Worm (Caenorhabditis elegans) whole organism, L4 larva: Measurements from ENCODE around the gene ZC412.5.

ENCODE experiments used
- F10B5.3 ChIP-seq: sonication (generic microtip); optimal IDR thresholded peaks from 2 replicates; lab custom pipeline; 2016; ENCODE audit warnings: mild to moderate bottlenecking, missing genetic modification characterization, missing compliant biosample characterization
- R02D3.7 ChIP-seq: fragments of 150-350 bp; sonication (generic microtip); optimal IDR thresholded peaks from 3 replicates; lab custom pipeline; 2014; ENCODE audit warnings: missing biosample characterization, missing genetic modification characterization
- T20F7.1 ChIP-seq: fragments of 200-800 bp; sonication (Bioruptor generic); optimal IDR thresholded peaks from 2 replicates; lab custom pipeline; 2018; ENCODE audit warnings: mild to moderate bottlenecking, missing genetic modification characterization, missing compliant biosample characterization
- T26A8.4 ChIP-seq: fragments of 200-800 bp; sonication (Bioruptor generic); IDR thresholded peaks from 2 replicates; pipeline ENCODE4 v1.3.6; 2022; ENCODE audit warnings: missing genetic modification characterization, missing compliant biosample characterization
- Y48G9A.11 ChIP-seq: fragments of 200-800 bp; sonication (Bioruptor generic); IDR thresholded peaks from 2 replicates; pipeline ENCODE4 v1.3.6; 2022; ENCODE audit warnings: missing genetic modification reagents, missing genetic modification characterization, missing compliant biosample characterization
- Y5F2A.4 ChIP-seq: fragments of 200-800 bp; sonication (Bioruptor generic); optimal IDR thresholded peaks from 2 replicates; lab custom pipeline; 2018; ENCODE audit warnings: mild to moderate bottlenecking, missing genetic modification characterization, missing compliant biosample characterization
- Y75B8A.6 ChIP-seq: fragments of 200-800 bp; sonication (Bioruptor generic); IDR thresholded peaks from 2 replicates; pipeline ENCODE4 v1.3.6; 2022; ENCODE audit warnings: missing genetic modification reagents, missing genetic modification characterization, missing compliant biosample characterization
- ZK546.5 ChIP-seq, 2 experiments: sonication (generic microtip); optimal IDR thresholded peaks; 2 replicates each; lab custom pipeline; 2017; ENCODE audit warnings: missing biosample characterization in 2 of 2, missing genetic modification characterization in 2 of 2
- aha-1 ChIP-seq: fragments of 150-350 bp; peaks from one replicate; lab custom pipeline; 2014; ENCODE audit warnings: missing biosample characterization, missing genetic modification characterization
- arid-1 ChIP-seq: fragments of 200-800 bp; sonication (Bioruptor generic); conservative IDR thresholded peaks from 2 replicates; pipeline ENCODE4 v1.3.6; 2022; ENCODE audit warnings: missing genetic modification reagents, missing genetic modification characterization, missing compliant biosample characterization
- attf-4 ChIP-seq: sonication (generic microtip); optimal IDR thresholded peaks from 3 replicates; lab custom pipeline; 2017; ENCODE audit warnings: missing biosample characterization, missing genetic modification characterization
- cey-2 ChIP-seq: sonication (generic microtip); optimal IDR thresholded peaks from 3 replicates; lab custom pipeline; 2017; ENCODE audit warnings: missing genetic modification characterization, mild to moderate bottlenecking, missing compliant biosample characterization, antibody characterized with exemption, borderline replicate concordance; ENCODE audit not compliant: insufficient read depth
- ctbp-1 ChIP-seq: fragments of 200-800 bp; sonication (Bioruptor generic); IDR thresholded peaks from 2 replicates; pipeline ENCODE4 v1.3.6; 2022; ENCODE audit warnings: missing genetic modification reagents, missing genetic modification characterization, missing compliant biosample characterization
- daf-16 ChIP-seq, 3 experiments: sonication (generic microtip); optimal IDR thresholded peaks; 2 replicates each; lab custom pipeline; 2016 to 2017; ENCODE audit warnings: missing genetic modification characterization in 3 of 3, missing genetic modification reagents in 3 of 3, mild to moderate bottlenecking in 2 of 3, missing compliant biosample characterization in 2 of 3, missing biosample characterization in 1 of 3, moderate library complexity in 1 of 3
- daf-19 ChIP-seq: fragments of 200-800 bp; sonication (Bioruptor generic); conservative IDR thresholded peaks from 2 replicates; pipeline ENCODE4 v1.3.6; 2022; ENCODE audit warnings: missing genetic modification characterization, missing compliant biosample characterization
- dmd-6 ChIP-seq: fragments of 200-800 bp; sonication (Bioruptor generic); IDR thresholded peaks from 2 replicates; pipeline ENCODE4 v1.3.6; 2022; ENCODE audit warnings: missing genetic modification reagents, missing genetic modification characterization, missing compliant biosample characterization
- dpl-1 ChIP-seq: fragments of 150-350 bp; optimal IDR thresholded peaks from 2 replicates; lab custom pipeline; 2014; ENCODE audit warnings: missing biosample characterization, missing genetic modification reagents, missing genetic modification characterization
- egl-27 ChIP-seq: sonication (generic microtip); optimal IDR thresholded peaks from 3 replicates; lab custom pipeline; 2017; ENCODE audit warnings: missing biosample characterization, missing genetic modification reagents, missing genetic modification characterization
- fkh-10 ChIP-seq: fragments of 150-350 bp; optimal IDR thresholded peaks from 2 replicates; lab custom pipeline; 2014; ENCODE audit warnings: missing biosample characterization, missing genetic modification reagents, missing genetic modification characterization
- fos-1 ChIP-seq: fragments of 150-350 bp; optimal IDR thresholded peaks from 2 replicates; lab custom pipeline; 2014; ENCODE audit warnings: missing biosample characterization, missing genetic modification characterization
- gei-8 ChIP-seq: fragments of 200-800 bp; sonication (Bioruptor generic); optimal IDR thresholded peaks from 2 replicates; lab custom pipeline; 2018; ENCODE audit warnings: mild to moderate bottlenecking, missing genetic modification characterization, missing compliant biosample characterization
- hif-1 ChIP-seq, 2 experiments: sonication (generic microtip); optimal IDR thresholded peaks; 2 replicates each; lab custom pipeline; 2016 to 2017; ENCODE audit warnings: missing compliant biosample characterization in 2 of 2, missing genetic modification characterization in 2 of 2, missing genetic modification reagents in 2 of 2, missing genotype in 2 of 2, mild to moderate bottlenecking in 1 of 2
- hlh-11 ChIP-seq: fragments of 200-800 bp; sonication (Bioruptor generic); optimal IDR thresholded peaks from 2 replicates; lab custom pipeline; 2018; ENCODE audit warnings: mild to moderate bottlenecking, missing genetic modification characterization, missing compliant biosample characterization
- jun-1 ChIP-seq: fragments of 150-350 bp; optimal IDR thresholded peaks from 2 replicates; lab custom pipeline; 2014; ENCODE audit warnings: missing biosample characterization, missing genetic modification reagents, missing genetic modification characterization
- lin-1 ChIP-seq: fragments of 200-800 bp; sonication (Bioruptor generic); IDR thresholded peaks from 2 replicates; pipeline ENCODE4 v1.3.6; 2022; ENCODE audit warnings: missing genetic modification reagents, missing genetic modification characterization, missing compliant biosample characterization
- lin-15B ChIP-seq: fragments of 150-350 bp; sonication (generic microtip); optimal IDR thresholded peaks from 3 replicates; lab custom pipeline; 2014; ENCODE audit warnings: missing biosample characterization, missing genetic modification characterization
- madf-5 ChIP-seq, 2 experiments: fragments of 200-800 bp; sonication (Bioruptor generic); IDR thresholded peaks; 2 replicates each; pipeline ENCODE4 v1.3.6; 2022; ENCODE audit warnings: missing compliant biosample characterization in 2 of 2, missing genetic modification characterization in 2 of 2
- mdt-29 ChIP-seq: fragments of 200-800 bp; sonication (Bioruptor generic); IDR thresholded peaks from 2 replicates; pipeline ENCODE4 v1.3.6; 2022; ENCODE audit warnings: missing genetic modification reagents, missing genetic modification characterization, missing compliant biosample characterization
- mep-1 ChIP-seq: fragments of 150-350 bp; sonication (generic microtip); optimal IDR thresholded peaks from 3 replicates; lab custom pipeline; 2014; ENCODE audit warnings: missing biosample characterization, missing genetic modification characterization
- mxl-2 ChIP-seq: fragments of 200-800 bp; sonication (Bioruptor generic); conservative IDR thresholded peaks from 2 replicates; pipeline ENCODE4 v1.3.6; 2022; ENCODE audit warnings: missing genetic modification reagents, missing genetic modification characterization, missing compliant biosample characterization
- mxl-3 ChIP-seq: fragments of 200-800 bp; sonication (Bioruptor generic); optimal IDR thresholded peaks from 2 replicates; lab custom pipeline; 2018; ENCODE audit warnings: mild to moderate bottlenecking, missing genetic modification characterization, missing compliant biosample characterization
- nhr-28 ChIP-seq: fragments of 150-350 bp; optimal IDR thresholded peaks from 2 replicates; lab custom pipeline; 2014; ENCODE audit warnings: missing biosample characterization, missing genetic modification characterization
- nhr-41 ChIP-seq: fragments of 200-800 bp; sonication (Bioruptor generic); IDR thresholded peaks from 2 replicates; pipeline ENCODE4 v1.3.6; 2022; ENCODE audit warnings: missing genetic modification reagents, missing genetic modification characterization, missing compliant biosample characterization
- nhr-42 ChIP-seq: fragments of 200-800 bp; sonication (Bioruptor generic); IDR thresholded peaks from 2 replicates; pipeline ENCODE4 v1.3.6; 2022; ENCODE audit warnings: missing genetic modification characterization, missing compliant biosample characterization
- nhr-48 ChIP-seq: sonication (generic microtip); optimal IDR thresholded peaks from 2 replicates; lab custom pipeline; 2016; ENCODE audit warnings: mild to moderate bottlenecking, missing genetic modification characterization, missing compliant biosample characterization
- nhr-6 ChIP-seq: fragments of 150-350 bp; optimal IDR thresholded peaks from 2 replicates; lab custom pipeline; 2014; ENCODE audit warnings: missing biosample characterization, missing genetic modification characterization
- pha-4 ChIP-seq, 2 experiments: fragments of 150-350 bp in 1 of 2; fragments of 200-800 bp in 1 of 2; sonication (Bioruptor generic) in 1 of 2; IDR thresholded peaks in 1 of 2; optimal IDR thresholded peaks in 1 of 2; 2 replicates each; pipeline versions ENCODE4 v1.3.6 to Lab custom; 2014 to 2022; ENCODE audit warnings: missing genetic modification characterization in 2 of 2, missing genetic modification reagents in 2 of 2, missing biosample characterization in 1 of 2, missing compliant biosample characterization in 1 of 2
- pqm-1 ChIP-seq: sonication (generic microtip); optimal IDR thresholded peaks from 2 replicates; lab custom pipeline; 2017; ENCODE audit warnings: missing biosample characterization, missing genetic modification characterization
- spr-3 ChIP-seq: fragments of 200-800 bp; sonication (Bioruptor generic); optimal IDR thresholded peaks from 2 replicates; lab custom pipeline; 2018; ENCODE audit warnings: mild to moderate bottlenecking, missing genetic modification characterization, missing compliant biosample characterization
- tag-97 ChIP-seq: fragments of 200-800 bp; sonication (Bioruptor generic); IDR thresholded peaks from 2 replicates; pipeline ENCODE4 v1.3.6; 2022; ENCODE audit warnings: missing genetic modification characterization, missing compliant biosample characterization
- tra-1 ChIP-seq: fragments of 200-800 bp; sonication (Bioruptor generic); IDR thresholded peaks from 2 replicates; pipeline ENCODE4 v1.3.6; 2022; ENCODE audit warnings: missing genetic modification reagents, missing genetic modification characterization, missing compliant biosample characterization
- unc-62 ChIP-seq, 3 experiments: fragments of 150-350 bp in 1 of 3; sonication (generic microtip); optimal IDR thresholded peaks in 2 of 3; peaks in 1 of 3; 1 replicate in 1 of 3; 2 replicates in 2 of 3; lab custom pipeline; 2014 to 2017; ENCODE audit warnings: missing biosample characterization in 3 of 3, missing genetic modification characterization in 3 of 3, missing genetic modification reagents in 3 of 3, missing genotype in 1 of 3
- vab-7 ChIP-seq: fragments of 200-800 bp; sonication (Bioruptor generic); IDR thresholded peaks from 2 replicates; pipeline ENCODE4 v1.3.6; 2022; ENCODE audit warnings: missing genetic modification reagents, missing genetic modification characterization, missing compliant biosample characterization
- zag-1 ChIP-seq: fragments of 150-350 bp; optimal IDR thresholded peaks from 2 replicates; lab custom pipeline; 2014; ENCODE audit warnings: missing biosample characterization, missing genetic modification characterization
- zip-11 ChIP-seq: fragments of 200-800 bp; sonication (Bioruptor generic); IDR thresholded peaks from 2 replicates; pipeline ENCODE4 v1.3.6; 2022; ENCODE audit warnings: missing genetic modification characterization, missing compliant biosample characterization
- ztf-7 ChIP-seq: fragments of 150-350 bp; optimal IDR thresholded peaks from 2 replicates; lab custom pipeline; 2014; ENCODE audit warnings: missing biosample characterization, missing genetic modification characterization

ZC412.5 gene

DNA sequence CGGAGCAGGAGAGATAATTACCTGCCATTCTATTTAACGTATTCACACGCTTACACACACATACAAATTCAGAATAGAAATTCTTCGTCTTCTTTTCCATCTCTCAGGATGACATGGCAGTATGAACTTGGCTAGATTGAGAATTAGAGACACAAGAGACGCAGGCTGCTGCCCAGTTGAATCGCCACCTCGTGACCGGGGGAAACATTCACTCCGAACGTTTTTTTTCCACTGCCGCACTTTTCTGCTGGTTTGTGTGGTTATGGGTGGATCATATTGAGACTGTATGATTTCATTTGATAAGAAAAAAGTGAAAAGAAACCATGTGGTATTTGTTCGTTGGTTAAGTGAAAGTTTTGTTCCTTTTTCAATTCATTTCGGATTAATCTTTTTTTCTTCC is 25.6 kb downstream of the ZC412.5 start (continued):
- TF ChIP-seq spr-3 (GFP tag; lab: Kevin White, UChicago) (no peak), pqm-1 (tag; lab: Kevin White, UChicago) (peak; percentile 34), zip-11 (no peak)

- TF ChIP-seq ctbp-1 (peak; percentile 35; the same call in 1 of the 2 replicates), nhr-6 (tag; lab: Kevin White, UChicago) (peak; percentile 38), pqm-1 (tag; lab: Kevin White, UChicago) (no peak), aha-1 (tag; lab: Kevin White, UChicago) (peak; percentile 75), T20F7.1 (GFP tag; lab: Kevin White, UChicago) (peak; percentile 69), ztf-7 (tag; lab: Kevin White, UChicago) (no peak), Y5F2A.4 (GFP tag; lab: Kevin White, UChicago) (no peak), mep-1 (tag; lab: Kevin White, UChicago) (peak; percentile 75), mxl-2 (GFP tag; lab: Robert Waterston, UW) (0 out of 2 replicates have a peak, but pooled peaks have one; percentile 43), zip-11 (no peak), dpl-1 (no peak), lin-1 (GFP tag; lab: Robert Waterston, UW) (peak; percentile 67; the same call in 1 of the 2 replicates), Y48G9A.11 (GFP tag; lab: Robert Waterston, UW) (no peak), cey-2 (tag; lab: Kevin White, UChicago) (peak; percentile 85), nhr-28 (tag; lab: Kevin White, UChicago) (peak; percentile 75), fos-1 (tag; lab: Kevin White, UChicago) (no peak), mdt-29 (GFP tag; lab: Robert Waterston, UW) (peak; percentile 87), vab-7 (GFP tag; lab: Robert Waterston, UW) (no peak), zag-1 (tag; lab: Kevin White, UChicago) (no peak), madf-5 (GFP tag; IDR thresholded peaks at IDR 0.05; lab: Robert Waterston, UW) (no peak), dmd-6 (peak; percentile 84), tra-1 (GFP tag; lab: Robert Waterston, UW) (peak; percentile 90), attf-4 (tag; lab: Kevin White, UChicago) (no peak), hif-1 (tag; optimal IDR thresholded peaks at IDR 0.05; lab: Kevin White, UChicago) (peak in 1 of 2 experiments; percentile 60), lin-15B (no peak), fkh-10 (GFP tag; lab: Kevin White, UChicago) (no peak), nhr-42 (GFP tag; lab: Robert Waterston, UW) (no peak), hlh-11 (tag; lab: Kevin White, UChicago) (peak; percentile 96), R02D3.7 (no peak), gei-8 (GFP tag; lab: Kevin White, UChicago) (peak; percentile 43), mxl-3 (GFP tag; lab: Kevin White, UChicago) (peak; percentile 84), daf-16 (GFP tag; optimal IDR thresholded peaks at IDR 0.05; lab: Kevin White, UChicago) (peak in 1 of 2 experiments; percentile 52), daf-16 (tag; optimal IDR thresholded peaks at IDR 0.05; lab: Kevin White, UChicago) (peak; percentile 93), Y75B8A.6 (GFP tag; lab: Robert Waterston, UW) (no peak), ZK546.5 (tag; optimal IDR thresholded peaks at IDR 0.05; lab: Kevin White, UChicago) (no peak), arid-1 (GFP tag; lab: Robert Waterston, UW) (no peak), nhr-41 (GFP tag; lab: Robert Waterston, UW) (no peak), jun-1 (tag; lab: Kevin White, UChicago) (no peak), F10B5.3 (tag; lab: Kevin White, UChicago) (no peak), nhr-48 (tag; lab: Kevin White, UChicago) (peak; percentile 67), pha-4 (GFP tag; IDR thresholded peaks at IDR 0.05; lab: Robert Waterston, UW) (0 out of 2 replicates have a peak, but pooled peaks have one; percentile 8), pha-4 (tag; optimal IDR thresholded peaks at IDR 0.05; lab: Kevin White, UChicago) (peak; percentile 53), T26A8.4 (GFP tag; lab: Robert Waterston, UW) (peak; percentile 53), unc-62 (GFP tag; optimal IDR thresholded peaks at IDR 0.05 in 1 of 2; lab: Kevin White, UChicago) (peak in 1 of 2 experiments; percentile 99), unc-62 (tag; optimal IDR thresholded peaks at IDR 0.05; lab: Kevin White, UChicago) (peak; percentile 4), tag-97 (GFP tag; lab: Robert Waterston, UW) (no peak), daf-19 (no peak), egl-27 (tag; lab: Kevin White, UChicago) (no peak)
These were observed 26.6 kb downstream of the ZC412.5 start for ce11 chrV:14848510-14849206.
